Fruit fly (Drosophila melanogaster): ENCODE measurements around the gene CG31816.

CG31816 gene

DNA sequence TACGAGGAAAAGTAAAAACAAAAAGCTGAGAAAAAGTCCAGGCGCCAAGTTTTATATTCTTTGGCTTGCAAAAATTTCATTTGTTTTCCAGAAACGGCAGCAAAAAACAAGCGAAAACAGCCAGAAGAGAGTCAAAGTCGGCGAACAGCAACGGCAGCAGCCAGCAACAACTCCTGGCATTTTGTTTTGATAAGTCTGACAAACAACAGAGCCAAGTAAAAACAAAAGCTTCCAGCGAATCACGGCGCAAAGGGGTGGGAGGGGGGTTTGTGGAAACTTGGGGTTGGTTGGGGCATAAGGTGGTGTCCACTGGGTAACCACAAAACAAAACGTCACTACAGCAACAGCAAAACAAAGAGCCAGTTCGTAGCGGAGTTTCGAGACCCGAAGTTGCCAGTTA is 17.2 kb upstream of the CG31816 start:
- TF ChIP-seq cnc (optimal IDR thresholded peaks at IDR 0.05) (no peak), tj (GFP tag; optimal IDR thresholded peaks at IDR 0.05) (peak; percentile 42)

DNA sequence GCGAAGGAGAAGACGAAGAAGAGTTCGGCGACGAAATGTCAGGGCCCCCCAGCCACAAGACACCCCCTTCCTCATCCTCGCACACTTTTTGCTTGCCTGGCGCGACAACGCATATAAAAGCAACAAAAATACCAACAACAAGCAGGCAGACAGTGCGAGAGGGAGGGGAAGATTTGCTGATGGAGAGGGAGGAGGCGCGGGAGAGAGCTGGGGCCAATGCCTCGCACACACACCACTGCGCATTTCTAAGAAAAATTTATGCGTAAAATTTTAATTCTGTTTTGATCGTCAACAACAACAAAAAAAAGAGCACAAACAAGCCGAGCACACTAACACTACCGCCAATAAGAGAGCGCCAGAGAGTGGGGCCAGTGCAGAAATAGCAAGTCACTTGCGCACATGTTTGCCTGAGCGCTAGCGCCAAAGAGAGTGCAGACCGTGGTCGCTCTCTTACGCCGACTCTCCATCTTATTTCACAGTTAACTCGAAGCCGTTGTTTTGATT is 16.3 kb upstream of the CG31816 start:
- TF ChIP-seq CG33017 (tag; optimal IDR thresholded peaks at IDR 0.05) = no peak
- peak; percentile 95 for TF ChIP-seq tj (GFP tag; optimal IDR thresholded peaks at IDR 0.05)
- no peak for TF ChIP-seq CG5204 (GFP tag; optimal IDR thresholded peaks at IDR 0.05)
- TF ChIP-seq bab1 (GFP tag; optimal IDR thresholded peaks at IDR 0.05) = peak; percentile 6
- no peak for TF ChIP-seq CG14711 (tag; optimal IDR thresholded peaks at IDR 0.05)
- peak; percentile 68 for TF ChIP-seq ovo (GFP tag; optimal IDR thresholded peaks at IDR 0.05)
- peak; percentile 55 for TF ChIP-seq CG7045 (GFP tag; optimal IDR thresholded peaks at IDR 0.05)
- TF ChIP-seq cic (GFP tag; optimal IDR thresholded peaks at IDR 0.05) = peak; percentile 96
- peak; percentile 1 for TF ChIP-seq Crg-1 (GFP tag; optimal IDR thresholded peaks at IDR 0.05)
- TF ChIP-seq CG7101 (tag; optimal IDR thresholded peaks at IDR 0.05) = no peak
- peak; percentile 33 for TF ChIP-seq CG12768 (GFP tag; optimal IDR thresholded peaks at IDR 0.05)
- TF ChIP-seq CG11617 (GFP tag; optimal IDR thresholded peaks at IDR 0.05) = no peak
- TF ChIP-seq Clk (GFP tag; optimal IDR thresholded peaks at IDR 0.05) = peak; percentile 11
- no peak for TF ChIP-seq kay (GFP tag; ENCODE audit: borderline replicate concordance)
- no peak for TF ChIP-seq toe (GFP tag; optimal IDR thresholded peaks at IDR 0.05)
- peak; percentile 95 for TF ChIP-seq pad (GFP tag; optimal IDR thresholded peaks at IDR 0.05)
- TF ChIP-seq Hr96 (GFP tag; optimal IDR thresholded peaks at IDR 0.05) = peak; percentile 36
- TF ChIP-seq cnc (optimal IDR thresholded peaks at IDR 0.05) = peak; percentile 100
- TF ChIP-seq CG1620 (GFP tag; optimal IDR thresholded peaks at IDR 0.05) = no peak
- TF ChIP-seq Mnt (GFP tag; optimal IDR thresholded peaks at IDR 0.05) = peak; percentile 81

DNA sequence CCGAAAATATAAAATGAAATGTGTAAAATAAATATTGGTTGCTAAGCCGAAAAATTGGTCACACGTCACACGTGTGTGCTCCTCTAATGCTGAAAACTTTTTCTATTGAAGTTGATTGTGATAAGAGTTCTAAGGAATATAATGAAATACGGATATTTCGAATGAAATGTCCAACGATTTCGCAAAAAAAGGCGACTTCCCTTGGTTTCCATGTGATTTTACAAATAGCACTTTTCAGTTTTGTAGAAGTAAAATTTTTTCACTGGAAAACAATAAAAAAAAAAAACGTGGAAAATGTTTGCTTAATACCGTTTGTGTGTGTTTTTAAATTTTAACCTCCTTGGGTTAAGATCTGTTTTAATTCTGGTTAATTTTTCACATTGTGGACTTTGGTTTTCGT is 15.8 kb upstream of the CG31816 start:
- no peak for TF ChIP-seq CG33017 (tag; optimal IDR thresholded peaks at IDR 0.05)
- TF ChIP-seq CG7101 (tag; optimal IDR thresholded peaks at IDR 0.05) = peak; percentile 1

DNA sequence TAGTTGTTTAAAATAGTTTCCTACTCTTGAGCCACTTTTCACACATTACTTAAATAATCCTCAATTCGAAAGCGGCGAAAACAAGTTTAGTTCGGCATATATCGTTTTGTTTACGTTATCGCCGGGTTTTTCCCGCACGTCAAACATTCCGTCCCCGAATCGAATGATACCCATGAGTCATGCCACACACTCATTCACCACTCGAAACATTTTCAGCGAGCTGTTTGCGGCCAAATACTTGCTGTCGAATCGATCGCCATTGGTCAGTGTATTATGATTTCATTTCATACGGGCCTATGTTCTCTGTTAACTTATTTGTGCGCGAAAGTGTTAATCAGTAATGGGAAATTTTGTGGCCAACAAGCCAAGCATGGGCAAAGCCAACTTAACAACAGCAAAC is 13.9 kb upstream of the CG31816 start:
- no peak for TF ChIP-seq toe (GFP tag; optimal IDR thresholded peaks at IDR 0.05)
- TF ChIP-seq CG11617 (GFP tag; optimal IDR thresholded peaks at IDR 0.05) = no peak

DNA sequence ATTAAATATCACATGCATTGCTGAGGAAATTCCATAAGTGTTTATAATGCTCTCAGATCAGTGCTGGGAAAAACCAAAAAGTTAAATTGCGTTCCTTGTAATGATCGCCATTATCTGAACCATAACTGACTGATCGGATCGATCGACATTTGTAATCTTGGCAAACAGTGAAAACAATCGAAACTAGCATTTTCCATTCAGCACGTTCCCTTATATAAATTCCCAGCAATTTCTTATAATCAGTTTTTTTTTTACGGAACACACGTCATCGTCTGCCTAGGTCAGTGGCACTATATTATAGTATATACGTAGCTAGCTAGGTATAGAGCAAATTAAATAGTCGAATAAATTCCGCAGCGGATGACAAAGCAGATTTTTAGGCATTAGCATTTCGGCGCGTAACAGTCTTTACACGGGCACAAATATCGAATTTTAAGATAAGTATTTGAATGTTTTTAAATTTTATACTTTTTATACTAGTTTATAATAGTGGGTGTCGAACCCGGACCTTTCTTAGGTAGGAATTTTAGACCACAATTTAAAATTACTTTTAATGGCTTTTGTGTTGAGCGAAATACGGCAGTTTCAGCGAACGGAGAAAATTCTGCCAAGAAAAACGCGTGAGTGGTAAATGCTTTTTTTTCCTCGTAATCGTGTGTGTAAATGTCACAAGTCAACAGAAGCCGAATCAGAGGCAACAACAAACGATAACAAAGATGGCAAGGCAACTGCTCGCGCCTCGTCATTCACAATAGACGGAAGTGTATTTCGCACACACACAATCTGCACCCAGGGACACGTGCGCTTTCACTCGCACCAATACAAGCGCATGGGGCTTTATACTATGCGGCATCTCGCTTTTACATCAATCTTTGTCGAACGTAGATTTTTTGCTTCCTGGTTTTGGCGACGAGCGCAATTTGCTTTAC is 12.6 kb upstream of the CG31816 start:
- TF ChIP-seq cic (GFP tag; optimal IDR thresholded peaks at IDR 0.05) (peak; percentile 55), pad (GFP tag; optimal IDR thresholded peaks at IDR 0.05) (peak; percentile 28), CG1620 (GFP tag; optimal IDR thresholded peaks at IDR 0.05) (no peak), CG12768 (GFP tag; optimal IDR thresholded peaks at IDR 0.05) (peak; percentile 14), Crg-1 (GFP tag; optimal IDR thresholded peaks at IDR 0.05) (peak; percentile 19), Mnt (GFP tag; optimal IDR thresholded peaks at IDR 0.05) (peak; percentile 66), kay (GFP tag; ENCODE audit: borderline replicate concordance) (peak; percentile 86), bab1 (GFP tag; optimal IDR thresholded peaks at IDR 0.05) (no peak), CG7045 (GFP tag; optimal IDR thresholded peaks at IDR 0.05) (peak; percentile 39), CG7101 (tag; optimal IDR thresholded peaks at IDR 0.05) (peak; percentile 22), Clk (GFP tag; optimal IDR thresholded peaks at IDR 0.05) (no peak), CG33017 (tag; optimal IDR thresholded peaks at IDR 0.05) (peak; percentile 14)

DNA sequence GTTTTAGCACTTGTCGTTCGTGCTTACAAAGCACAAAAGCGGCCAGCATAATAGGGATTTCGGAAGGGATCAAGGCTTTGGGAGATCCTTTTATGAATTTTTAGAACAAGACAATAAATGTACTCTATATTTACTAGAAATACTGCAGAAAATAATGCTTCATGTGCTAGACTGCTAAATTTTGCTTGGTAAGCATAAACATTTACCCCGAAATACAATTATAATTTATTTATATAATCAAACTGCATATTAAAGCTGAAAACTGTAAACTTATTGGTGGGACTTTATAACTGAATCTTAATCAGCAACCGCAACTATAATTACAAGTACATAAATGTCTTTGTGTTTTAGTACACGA is 12.0 kb upstream of the CG31816 start:
- peak; percentile 92 for TF ChIP-seq tj (GFP tag; optimal IDR thresholded peaks at IDR 0.05)
- no peak for TF ChIP-seq CG12768 (GFP tag; optimal IDR thresholded peaks at IDR 0.05)

DNA sequence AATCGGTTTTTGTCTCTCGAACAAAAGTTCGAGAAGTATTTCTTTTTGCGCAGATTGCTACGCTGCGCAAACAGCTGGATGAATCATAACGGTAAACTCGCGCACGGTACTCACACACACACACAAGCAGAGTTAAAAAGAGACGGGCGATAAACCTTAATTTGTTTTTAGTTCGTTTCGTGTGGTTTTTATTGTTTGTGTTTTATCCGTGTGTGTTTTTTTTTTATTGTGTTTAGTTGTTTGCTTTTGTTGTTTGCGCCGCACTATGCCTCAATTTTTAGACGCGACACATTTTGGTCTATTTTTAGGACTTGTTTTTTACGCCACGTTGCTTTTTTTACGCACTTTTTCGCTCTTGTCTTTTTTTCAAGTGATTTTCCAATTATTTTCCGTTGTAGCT is 11.5 kb upstream of the CG31816 start:
- TF ChIP-seq ovo (GFP tag; optimal IDR thresholded peaks at IDR 0.05) = peak; percentile 89
- TF ChIP-seq kay (GFP tag; ENCODE audit: borderline replicate concordance) = peak; percentile 83
- no peak for TF ChIP-seq cic (GFP tag; optimal IDR thresholded peaks at IDR 0.05)

DNA sequence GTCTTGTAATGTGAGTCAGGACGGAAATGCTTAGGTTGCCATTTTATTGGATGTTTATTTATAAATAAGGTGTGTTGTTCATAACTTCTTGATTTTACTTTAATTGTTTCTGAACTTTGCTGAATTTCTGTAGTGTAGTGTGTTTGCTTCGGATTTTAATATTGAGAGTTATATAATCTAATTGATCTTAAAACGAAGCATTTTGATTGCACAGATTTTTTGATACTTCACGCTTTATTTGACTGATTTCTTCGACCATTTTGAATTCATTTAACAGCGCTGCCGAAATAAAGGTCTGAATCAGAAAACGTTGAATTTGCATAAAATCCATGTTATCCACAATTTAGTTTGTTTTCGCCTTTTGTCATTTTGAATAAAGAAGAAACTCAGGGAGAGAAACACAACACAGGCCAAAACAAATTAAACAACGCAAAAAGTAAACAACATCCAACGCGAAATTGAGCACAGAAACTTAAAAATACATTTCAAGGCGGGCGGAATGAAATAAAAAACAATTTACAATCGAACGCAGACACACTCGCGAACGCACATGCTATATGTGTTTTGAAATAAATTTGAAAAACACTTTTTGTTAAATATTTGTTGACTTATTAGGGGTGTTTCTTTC is 10.7 kb upstream of the CG31816 start:
- TF ChIP-seq tj (GFP tag; optimal IDR thresholded peaks at IDR 0.05) (peak; percentile 85), CG14711 (tag; optimal IDR thresholded peaks at IDR 0.05) (no peak)
